Fruit fly (Drosophila melanogaster): Measurements from ENCODE around the gene djl.

DNA sequence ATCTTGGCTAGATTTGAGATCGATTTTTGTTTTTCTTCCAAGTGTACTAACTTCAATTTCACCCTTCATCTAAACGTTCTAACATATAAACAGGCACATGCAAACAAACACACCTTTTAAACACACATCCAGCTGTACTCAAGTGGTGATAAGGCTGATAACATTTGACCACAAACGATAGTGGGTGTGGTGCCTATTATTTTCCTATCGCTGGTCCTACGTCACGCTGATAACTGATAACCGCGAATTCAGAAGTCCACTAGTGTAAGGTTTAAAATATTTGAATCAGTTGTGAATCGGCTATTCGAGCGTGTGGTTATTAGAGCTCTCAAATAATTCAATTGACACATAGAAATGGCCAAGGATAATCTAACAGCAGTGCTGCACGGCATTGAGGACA is 8.3 kb upstream of the djl start, which contains the start of gene Sodh1:
- TF ChIP-seq CG8478 (optimal IDR thresholded peaks at IDR 0.05): no peak
- no peak for TF ChIP-seq CTCF (optimal IDR thresholded peaks at IDR 0.05)

Data from S2 (cell line).